Fruit fly (Drosophila melanogaster): ENCODE results near the gene Der-1.
A peak's percentile ranks its signal among the peaks of the same experiment; 100 is the strongest.

Gene Der-1

DNA sequence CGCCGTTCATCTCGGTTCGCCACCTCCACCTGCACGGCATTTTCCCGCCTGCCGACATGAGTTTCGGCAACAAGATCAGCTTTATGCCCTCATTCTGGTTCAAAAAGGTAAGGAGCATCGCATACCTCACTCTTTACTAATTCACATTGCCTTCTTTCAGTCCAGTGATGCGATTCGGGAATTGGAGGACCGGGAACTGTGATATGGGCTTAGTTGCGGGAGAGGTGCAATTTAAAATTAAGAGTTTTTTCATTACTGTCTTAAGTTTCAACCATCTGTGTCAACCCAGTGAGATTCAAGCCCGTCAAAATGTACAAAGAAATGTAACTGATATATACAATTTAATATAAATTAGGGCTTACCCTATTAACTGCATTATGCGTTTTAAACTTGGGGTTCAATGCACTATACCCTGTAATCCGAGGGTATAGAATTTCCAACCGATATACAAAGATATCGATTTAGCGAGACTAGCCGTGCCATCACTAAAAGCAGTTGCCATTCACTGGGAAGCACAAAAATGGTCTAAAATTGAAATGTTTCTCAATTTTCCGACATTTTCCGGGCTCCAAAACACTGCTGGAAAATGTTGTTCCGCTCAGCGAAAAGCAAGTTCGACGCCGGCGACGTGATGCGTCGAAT is 8.1 kb downstream of the Der-1 start, which contains the start of gene CG7289 (continued):
- no peak for TF ChIP-seq CG10321 (GFP tag; IDR thresholded peaks at IDR 0.05)
- no peak for TF ChIP-seq C15 (GFP tag; IDR thresholded peaks at IDR 0.05)
- TF ChIP-seq sc (optimal IDR thresholded peaks at IDR 0.05), result no peak
- TF ChIP-seq sc (GFP tag; optimal IDR thresholded peaks at IDR 0.05), result no peak
- TF ChIP-seq bsh (GFP tag; optimal IDR thresholded peaks at IDR 0.05), result no peak
- no peak for TF ChIP-seq Deaf1 (tag; optimal IDR thresholded peaks at IDR 0.05)
- TF ChIP-seq CG2712 (tag; optimal IDR thresholded peaks at IDR 0.05), result no peak
- TF ChIP-seq CG4707 (GFP tag; optimal IDR thresholded peaks at IDR 0.05), result no peak
- no peak for TF ChIP-seq CrebB (tag; optimal IDR thresholded peaks at IDR 0.05)
- peak; percentile 92 for TF ChIP-seq Ets65A (GFP tag)
- TF ChIP-seq CG4328 (GFP tag; optimal IDR thresholded peaks at IDR 0.05), result no peak
- TF ChIP-seq CG4730 (GFP tag; IDR thresholded peaks at IDR 0.05), result no peak
- TF ChIP-seq sob (GFP tag; IDR thresholded peaks at IDR 0.05), result no peak
- no peak for TF ChIP-seq CG5180 (GFP tag; optimal IDR thresholded peaks at IDR 0.05)
- TF ChIP-seq nau (GFP tag; optimal IDR thresholded peaks at IDR 0.05), result no peak
- TF ChIP-seq CG32772 (GFP tag; IDR thresholded peaks at IDR 0.05), result no peak
- TF ChIP-seq kah (GFP tag; optimal IDR thresholded peaks at IDR 0.05), result no peak
- no peak for TF ChIP-seq tup (GFP tag; optimal IDR thresholded peaks at IDR 0.05)
- TF ChIP-seq knrl (GFP tag; IDR thresholded peaks at IDR 0.05; ENCODE audit: partially characterized antibody), result peak; percentile 54; the same call in 2 of the 3 replicates
- TF ChIP-seq CG7357 (GFP tag; IDR thresholded peaks at IDR 0.05), result no peak
- TF ChIP-seq Hmr (GFP tag; optimal IDR thresholded peaks at IDR 0.05), result no peak
- no peak for TF ChIP-seq emc (GFP tag; optimal IDR thresholded peaks at IDR 0.05)
- no peak for TF ChIP-seq CG13624 (GFP tag; optimal IDR thresholded peaks at IDR 0.05)
- no peak for TF ChIP-seq gt (GFP tag; IDR thresholded peaks at IDR 0.05)
- TF ChIP-seq Dref (GFP tag; IDR thresholded peaks at IDR 0.05), result peak; percentile 75
- peak; percentile 99 for TF ChIP-seq D19B (GFP tag; optimal IDR thresholded peaks at IDR 0.05)
- TF ChIP-seq pfk (GFP tag; optimal IDR thresholded peaks at IDR 0.05), result no peak
- TF ChIP-seq CG43689 (GFP tag; IDR thresholded peaks at IDR 0.05), result no peak
- TF ChIP-seq CG8290 (GFP tag; optimal IDR thresholded peaks at IDR 0.05), result no peak
- peak in 1 of 2 experiments; percentile 35 for TF ChIP-seq CG8290 (tag; optimal IDR thresholded peaks at IDR 0.05)
- TF ChIP-seq CG2202 (tag; optimal IDR thresholded peaks at IDR 0.05), result no peak
- TF ChIP-seq Dp (GFP tag; optimal IDR thresholded peaks at IDR 0.05), result peak; percentile 28
- no peak for TF ChIP-seq CG6272 (GFP tag; IDR thresholded peaks at IDR 0.05)
- no peak for TF ChIP-seq nmo (GFP tag; optimal IDR thresholded peaks at IDR 0.05)
- TF ChIP-seq mam (GFP tag; optimal IDR thresholded peaks at IDR 0.05), result peak; percentile 12
- TF ChIP-seq repo (GFP tag; optimal IDR thresholded peaks at IDR 0.05), result no peak
- no peak for TF ChIP-seq otp (GFP tag; IDR thresholded peaks at IDR 0.05)
- TF ChIP-seq Camta (GFP tag; optimal IDR thresholded peaks at IDR 0.05), result no peak
- TF ChIP-seq CG16779 (GFP tag; IDR thresholded peaks at IDR 0.05), result no peak
- TF ChIP-seq dm (GFP tag; optimal IDR thresholded peaks at IDR 0.05), result no peak
- TF ChIP-seq Usf (GFP tag; optimal IDR thresholded peaks at IDR 0.05), result no peak
- peak; percentile 81 for TF ChIP-seq CG6791 (GFP tag; IDR thresholded peaks at IDR 0.05; ENCODE audit: partially characterized antibody)
- no peak for TF ChIP-seq CG12236 (GFP tag; optimal IDR thresholded peaks at IDR 0.05)
- no peak for TF ChIP-seq Hsf (GFP tag; optimal IDR thresholded peaks at IDR 0.05)
- no peak for TF ChIP-seq CG31365 (tag; optimal IDR thresholded peaks at IDR 0.05)
- no peak for TF ChIP-seq Nf-YC (tag; optimal IDR thresholded peaks at IDR 0.05)
- no peak for TF ChIP-seq sqz (GFP tag; optimal IDR thresholded peaks at IDR 0.05)
- TF ChIP-seq Jarid2 (GFP tag; optimal IDR thresholded peaks at IDR 0.05), result no peak
- no peak for TF ChIP-seq Fer3 (tag; optimal IDR thresholded peaks at IDR 0.05)
- no peak for TF ChIP-seq p53 (GFP tag; optimal IDR thresholded peaks at IDR 0.05)
- TF ChIP-seq ken (GFP tag; IDR thresholded peaks at IDR 0.05), result no peak
- peak; percentile 65 for TF ChIP-seq Scr (GFP tag; IDR thresholded peaks at IDR 0.05; ENCODE audit: partially characterized antibody)

Measured in whole organism, embryonic.